Worm (Caenorhabditis elegans) whole organism, L3 larva: ENCODE results near the gene srz-19.

Source experiments
- R02D3.7 ChIP-seq: fragments of 150-350 bp; optimal IDR thresholded peaks from 2 replicates; lab custom pipeline; 2014; ENCODE audit warnings: missing biosample characterization, missing genetic modification characterization
- aly-2 ChIP-seq: fragments of 150-350 bp; optimal IDR thresholded peaks from 2 replicates; lab custom pipeline; 2014; ENCODE audit warnings: missing biosample characterization, missing genetic modification characterization
- ama-1 ChIP-seq: fragments of 150-350 bp; optimal IDR thresholded peaks from 2 replicates; lab custom pipeline; 2018
- ceh-16 ChIP-seq: sonication (generic microtip); optimal IDR thresholded peaks from 2 replicates; lab custom pipeline; 2017; ENCODE audit warnings: missing biosample characterization, missing genetic modification characterization
- ceh-28 ChIP-seq: fragments of 150-350 bp; optimal IDR thresholded peaks from 2 replicates; lab custom pipeline; 2014; ENCODE audit warnings: missing biosample characterization, missing genetic modification reagents, missing genetic modification characterization
- ceh-82 ChIP-seq: fragments of 150-350 bp; optimal IDR thresholded peaks from 2 replicates; lab custom pipeline; 2014; ENCODE audit warnings: missing biosample characterization, missing genetic modification characterization
- ceh-9 ChIP-seq: sonication (generic microtip); optimal IDR thresholded peaks from 2 replicates; lab custom pipeline; 2018; ENCODE audit warnings: missing biosample characterization, missing genetic modification characterization
- daf-12 ChIP-seq: fragments of 150-350 bp; optimal IDR thresholded peaks from 2 replicates; lab custom pipeline; 2014; ENCODE audit warnings: missing biosample characterization, missing genetic modification reagents, missing genetic modification characterization
- elt-2 ChIP-seq: sonication (generic microtip); optimal IDR thresholded peaks from 2 replicates; lab custom pipeline; 2016; ENCODE audit warnings: missing genetic modification reagents, mild to moderate bottlenecking, missing genetic modification characterization, missing compliant biosample characterization
- elt-3 ChIP-seq, 3 experiments: fragments of 150-350 bp in 1 of 3; sonication (generic microtip) in 2 of 3; optimal IDR thresholded peaks; 2 replicates in 2 of 3; 4 replicates in 1 of 3; lab custom pipeline; 2014 to 2017; ENCODE audit warnings: missing biosample characterization in 3 of 3, missing genetic modification characterization in 3 of 3
- eor-1 ChIP-seq, 2 experiments: fragments of 150-350 bp; optimal IDR thresholded peaks; 2 replicates each; lab custom pipeline; 2014 to 2018; ENCODE audit warnings: missing biosample characterization in 2 of 2, missing genetic modification characterization in 2 of 2
- fkh-10 ChIP-seq: sonication (generic microtip); optimal IDR thresholded peaks from 2 replicates; lab custom pipeline; 2017; ENCODE audit warnings: missing biosample characterization, missing genetic modification reagents, missing genetic modification characterization
- fkh-2 ChIP-seq: fragments of 150-350 bp; optimal IDR thresholded peaks from 2 replicates; lab custom pipeline; 2014; ENCODE audit warnings: missing biosample characterization, missing genetic modification reagents, missing genetic modification characterization
- fos-1 ChIP-seq: fragments of 150-350 bp; optimal IDR thresholded peaks from 2 replicates; lab custom pipeline; 2014; ENCODE audit warnings: missing biosample characterization, missing genetic modification characterization
- hmg-11 ChIP-seq: sonication (generic microtip); optimal IDR thresholded peaks from 2 replicates; lab custom pipeline; 2016; ENCODE audit warnings: missing genetic modification characterization, missing compliant biosample characterization
- jun-1 ChIP-seq: fragments of 150-350 bp; optimal IDR thresholded peaks from 2 replicates; lab custom pipeline; 2014; ENCODE audit warnings: missing biosample characterization, missing genetic modification reagents, missing genetic modification characterization
- lin-15B ChIP-seq: fragments of 150-350 bp; optimal IDR thresholded peaks from 2 replicates; lab custom pipeline; 2014; ENCODE audit warnings: missing biosample characterization, missing genetic modification characterization
- mml-1 ChIP-seq: fragments of 150-350 bp; sonication (generic microtip); optimal IDR thresholded peaks from 3 replicates; lab custom pipeline; 2014; ENCODE audit warnings: missing biosample characterization, missing genetic modification characterization
- nfya-1 ChIP-seq: sonication (generic microtip); optimal IDR thresholded peaks from 2 replicates; lab custom pipeline; 2017; ENCODE audit warnings: missing genetic modification characterization, mild to moderate bottlenecking, missing compliant biosample characterization, antibody characterized with exemption, moderate library complexity; ENCODE audit not compliant: insufficient read depth
- nhr-11 ChIP-seq: fragments of 150-350 bp; optimal IDR thresholded peaks from 2 replicates; lab custom pipeline; 2014; ENCODE audit warnings: missing biosample characterization, missing genetic modification characterization
- nhr-12 ChIP-seq: fragments of 150-350 bp; optimal IDR thresholded peaks from 2 replicates; lab custom pipeline; 2014; ENCODE audit warnings: missing biosample characterization, missing genetic modification characterization
- nhr-23 ChIP-seq: fragments of 150-350 bp; optimal IDR thresholded peaks from 2 replicates; lab custom pipeline; 2014; ENCODE audit warnings: missing biosample characterization, missing genetic modification reagents, missing genetic modification characterization
- nhr-237 ChIP-seq: fragments of 150-350 bp; optimal IDR thresholded peaks from 2 replicates; lab custom pipeline; 2014; ENCODE audit warnings: missing biosample characterization, missing genetic modification characterization
- nhr-28 ChIP-seq: fragments of 150-350 bp; optimal IDR thresholded peaks from 2 replicates; lab custom pipeline; 2014; ENCODE audit warnings: missing biosample characterization, missing genetic modification characterization
- nhr-67 ChIP-seq: fragments of 150-350 bp; optimal IDR thresholded peaks from 2 replicates; lab custom pipeline; 2014; ENCODE audit warnings: missing biosample characterization, missing genetic modification characterization
- nhr-77 ChIP-seq: fragments of 150-350 bp; optimal IDR thresholded peaks from 2 replicates; lab custom pipeline; 2014; ENCODE audit warnings: missing biosample characterization, missing genetic modification characterization
- pha-4 ChIP-seq: fragments of 150-350 bp; optimal IDR thresholded peaks from 2 replicates; lab custom pipeline; 2014; ENCODE audit warnings: missing biosample characterization, missing genetic modification reagents, missing genetic modification characterization
- sea-2 ChIP-seq: fragments of 150-350 bp; sonication (generic microtip); optimal IDR thresholded peaks from 4 replicates; lab custom pipeline; 2014; ENCODE audit warnings: missing biosample characterization, missing genetic modification reagents, missing genetic modification characterization
- skn-1 ChIP-seq: fragments of 150-350 bp; optimal IDR thresholded peaks from 2 replicates; lab custom pipeline; 2014; ENCODE audit warnings: missing biosample characterization, missing genetic modification characterization
- snpc-4 ChIP-seq: fragments of 150-350 bp; optimal IDR thresholded peaks from 2 replicates; lab custom pipeline; 2014; ENCODE audit warnings: missing biosample characterization, missing genetic modification characterization
- tbx-2 ChIP-seq: sonication (generic microtip); optimal IDR thresholded peaks from 2 replicates; lab custom pipeline; 2016; ENCODE audit warnings: mild to moderate bottlenecking, missing genetic modification characterization, missing compliant biosample characterization
- unc-39 ChIP-seq: sonication (generic microtip); optimal IDR thresholded peaks from 4 replicates; lab custom pipeline; 2017; ENCODE audit warnings: missing biosample characterization, missing genetic modification characterization
- zag-1 ChIP-seq: fragments of 150-350 bp; optimal IDR thresholded peaks from 2 replicates; lab custom pipeline; 2014; ENCODE audit warnings: missing biosample characterization, missing genetic modification characterization
- ztf-4 ChIP-seq: fragments of 150-350 bp; optimal IDR thresholded peaks from 2 replicates; lab custom pipeline; 2014; ENCODE audit warnings: missing biosample characterization, missing genetic modification characterization

Gene srz-19

ce11 chrIV:3885369-3885768 is 34.2 kb upstream of the srz-19 start, which contains the start of gene oac-22:
TSS of gene oac-22 (plus strand) at chrIV:3885669.
- TF ChIP-seq nhr-12 (no peak), mml-1 (tag; lab: Kevin White, UChicago) (no peak), sea-2 (GFP tag; lab: Kevin White, UChicago) (no peak), snpc-4 (no peak), ceh-28 (tag; lab: Kevin White, UChicago) (no peak), nhr-11 (no peak), elt-3 (tag; optimal IDR thresholded peaks at IDR 0.05; lab: Kevin White, UChicago) (no peak), unc-39 (tag; lab: Kevin White, UChicago) (no peak), daf-12 (tag; lab: Kevin White, UChicago) (no peak), skn-1 (no peak), ztf-4 (no peak), nfya-1 (no peak), ceh-82 (no peak), nhr-67 (no peak)
- TF ChIP-seq, all 47 proteins: peak for 0

ce11 chrIV:3888963-3889362 is 30.6 kb upstream of the srz-19 start, which contains the start of gene oac-21:
TSS of gene oac-21 (plus strand) at chrIV:3889263.
- no peak for TF ChIP-seq nhr-12
- no peak for TF ChIP-seq eor-1 (tag; optimal IDR thresholded peaks at IDR 0.05; lab: Kevin White, UChicago)
- no peak for TF ChIP-seq nhr-23 (tag; lab: Kevin White, UChicago)

ce11 chrIV:3892027-3892426 is 27.6 kb upstream of the srz-19 start, which contains the start of gene F56D6.9:
TSS of gene F56D6.9 (plus strand) at chrIV:3892327.
- TF ChIP-seq fos-1 (tag; lab: Kevin White, UChicago) = no peak
- TF ChIP-seq tbx-2 (tag; lab: Kevin White, UChicago) = no peak
- no peak for TF ChIP-seq unc-39 (tag; lab: Kevin White, UChicago)
- no peak for TF ChIP-seq nhr-28 (tag; lab: Kevin White, UChicago)
- TF ChIP-seq lin-15B = no peak
- no peak for TF ChIP-seq nhr-67
- TF ChIP-seq ceh-16 = no peak
- TF ChIP-seq ceh-9 (tag; lab: Kevin White, UChicago) = no peak
- no peak for TF ChIP-seq zag-1
- TF ChIP-seq ama-1 = no peak
- TF ChIP-seq R02D3.7 (tag; lab: Kevin White, UChicago) = no peak
- no peak for TF ChIP-seq eor-1 (tag; optimal IDR thresholded peaks at IDR 0.05; lab: Kevin White, UChicago)
- TF ChIP-seq skn-1 = no peak
- TF ChIP-seq nhr-237 = no peak
- no peak for TF ChIP-seq fkh-2 (tag; lab: Kevin White, UChicago)
- no peak for TF ChIP-seq jun-1 (tag; lab: Kevin White, UChicago)

- TF ChIP-seq mml-1 (tag; lab: Kevin White, UChicago) = no peak
- no peak for TF ChIP-seq hmg-11 (tag; lab: Kevin White, UChicago)
- no peak for TF ChIP-seq nhr-11
- no peak for TF ChIP-seq nhr-77 (tag; lab: Kevin White, UChicago)
- TF ChIP-seq ama-1 = no peak
- TF ChIP-seq nhr-28 (tag; lab: Kevin White, UChicago) = no peak
- no peak for TF ChIP-seq elt-3 (tag; optimal IDR thresholded peaks at IDR 0.05; lab: Kevin White, UChicago)
- TF ChIP-seq pha-4 (tag; lab: Kevin White, UChicago) = no peak
- TF ChIP-seq nfya-1 = no peak
- no peak for TF ChIP-seq R02D3.7 (tag; lab: Kevin White, UChicago)
Measured at ce11 chrIV:3894004-3894480, 25.6 kb upstream of the srz-19 start, which contains the start of gene F56D6.8. TSS of gene F56D6.8 (minus strand) at chrIV:3894430.

DNA sequence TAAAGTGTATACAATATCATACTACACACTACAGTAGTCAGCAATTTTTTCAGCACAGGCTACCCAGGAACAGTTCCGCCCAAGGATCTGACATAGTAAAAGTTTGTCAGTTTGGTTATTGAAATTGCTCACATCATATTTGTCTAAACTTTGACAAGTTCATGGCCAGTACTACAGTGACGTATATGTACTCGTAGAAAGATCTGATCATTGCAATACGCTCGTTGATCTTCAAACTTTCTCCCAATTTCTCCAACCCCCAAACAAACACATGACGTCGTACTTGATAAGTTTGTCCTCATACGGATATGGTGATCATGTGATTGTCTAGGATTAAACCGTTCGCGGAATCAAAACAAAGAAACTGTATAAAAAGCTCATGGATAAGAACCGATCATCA is 24.8 kb upstream of the srz-19 start, which contains the start of gene dct-8:
Gene dct-8 (plus strand): TSS at position 301 of the 400 bp plus-strand sequence.
- TF ChIP-seq tbx-2 (tag; lab: Kevin White, UChicago) (no peak), fkh-10 (GFP tag; lab: Kevin White, UChicago) (no peak), aly-2 (tag; lab: Kevin White, UChicago) (no peak), nfya-1 (no peak), ceh-82 (no peak), elt-2 (tag; lab: Kevin White, UChicago) (no peak)
